Fruit fly (Drosophila melanogaster): ENCODE results near the gene CG5412.

Gene CG5412

DNA sequence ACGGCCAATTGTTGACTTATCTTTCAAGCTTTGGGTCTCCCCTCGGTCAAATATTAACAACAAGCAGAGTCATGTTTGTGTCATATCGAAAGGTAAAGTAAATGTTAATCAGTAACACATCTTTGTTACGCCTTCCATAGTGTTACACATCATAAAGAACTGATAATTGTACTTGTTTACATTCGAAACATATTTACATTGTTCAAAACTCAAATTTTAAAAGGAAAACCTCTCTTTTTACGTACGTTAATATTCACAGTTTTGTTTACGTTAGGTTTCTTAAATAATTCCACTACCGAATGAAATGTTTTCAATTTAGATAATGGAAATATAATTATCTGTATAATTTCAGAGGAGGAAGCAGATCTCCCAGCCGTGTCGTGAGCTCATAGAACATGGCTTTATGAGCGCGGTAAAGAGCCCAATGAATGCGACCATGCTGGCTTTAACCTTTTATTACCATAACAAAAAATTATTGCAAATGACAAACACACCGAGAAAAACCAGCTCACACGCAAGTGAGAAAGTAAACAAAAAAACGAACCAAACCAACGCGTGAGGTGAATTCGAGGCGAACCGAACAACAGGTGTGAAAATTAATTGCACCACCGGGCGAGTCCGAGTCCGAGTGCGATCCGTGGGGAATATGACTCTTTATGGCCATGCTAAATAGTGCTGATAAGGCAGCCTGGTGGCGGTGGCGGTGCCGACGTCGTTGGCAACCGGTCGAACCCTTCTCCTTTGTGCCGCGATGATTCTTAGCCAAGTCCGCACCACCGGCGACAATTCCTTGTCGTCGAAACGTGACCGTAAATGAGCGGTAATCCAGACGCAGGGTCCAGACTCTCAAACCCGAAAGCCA, 34.3 kb upstream of the CG5412 start (continued):
- TF ChIP-seq Jarid2 (GFP tag; optimal IDR thresholded peaks at IDR 0.05) (no peak), Taf1 (GFP tag; IDR thresholded peaks at IDR 0.05) (no peak), Hr51 (GFP tag; optimal IDR thresholded peaks at IDR 0.05) (no peak), CG7786 (GFP tag; optimal IDR thresholded peaks at IDR 0.05) (no peak), jigr1 (GFP tag; IDR thresholded peaks at IDR 0.05) (no peak), CG10543 (GFP tag; optimal IDR thresholded peaks at IDR 0.05) (peak; percentile 9), tll (GFP tag; optimal IDR thresholded peaks at IDR 0.05) (no peak), CG8388 (GFP tag; optimal IDR thresholded peaks at IDR 0.05) (peak; percentile 21), Ssrp (tag; optimal IDR thresholded peaks at IDR 0.05) (no peak), CG17802 (tag; optimal IDR thresholded peaks at IDR 0.05) (no peak), scrt (GFP tag; optimal IDR thresholded peaks at IDR 0.05) (peak; percentile 47), CG34224 (GFP tag; IDR thresholded peaks at IDR 0.05; ENCODE audit: partially characterized antibody) (no peak), CG12299 (tag; optimal IDR thresholded peaks at IDR 0.05) (peak; percentile 39), CG12155 (GFP tag; optimal IDR thresholded peaks at IDR 0.05) (no peak), dm (GFP tag; optimal IDR thresholded peaks at IDR 0.05) (no peak), Adf1 (GFP tag; IDR thresholded peaks at IDR 0.05) (no peak), H15 (GFP tag; IDR thresholded peaks at IDR 0.05) (no peak), CkIIα-i1 (GFP tag; IDR thresholded peaks at IDR 0.05) (no peak), CG13775 (GFP tag; optimal IDR thresholded peaks at IDR 0.05) (no peak), cg (GFP tag; optimal IDR thresholded peaks at IDR 0.05) (no peak), dysf (GFP tag; IDR thresholded peaks at IDR 0.05) (no peak), Mrtf (GFP tag; IDR thresholded peaks at IDR 0.05) (no peak), amos (GFP tag; IDR thresholded peaks at IDR 0.05; ENCODE audit: partially characterized antibody) (no peak), Ptx1 (GFP tag; IDR thresholded peaks at IDR 0.05) (no peak), gem (tag; optimal IDR thresholded peaks at IDR 0.05) (peak; percentile 67), ken (GFP tag; IDR thresholded peaks at IDR 0.05) (no peak), esg (GFP tag; conservative IDR thresholded peaks at IDR 0.05) (no peak), Neu2 (GFP tag; optimal IDR thresholded peaks at IDR 0.05; ENCODE audit: borderline replicate concordance) (no peak), CG12391 (tag; optimal IDR thresholded peaks at IDR 0.05) (peak; percentile 30), btn (GFP tag; optimal IDR thresholded peaks at IDR 0.05) (no peak), Lpt (GFP tag; optimal IDR thresholded peaks at IDR 0.05) (no peak), CG6683 (GFP tag; optimal IDR thresholded peaks at IDR 0.05) (no peak), Myb (GFP tag; optimal IDR thresholded peaks at IDR 0.05) (no peak), CG13894 (tag; optimal IDR thresholded peaks at IDR 0.05) (no peak), pum (GFP tag; optimal IDR thresholded peaks at IDR 0.05) (no peak), TFAM (GFP tag; optimal IDR thresholded peaks at IDR 0.05) (no peak), peb (GFP tag; IDR thresholded peaks at IDR 0.05) (no peak), CG3281 (GFP tag; optimal IDR thresholded peaks at IDR 0.05) (peak; percentile 27), CG14710 (tag; optimal IDR thresholded peaks at IDR 0.05) (peak; percentile 63), CG34422 (GFP tag; IDR thresholded peaks at IDR 0.05) (0 out of 3 replicates have a peak, but pooled peaks have one; percentile 24), CG2889 (GFP tag; IDR thresholded peaks at IDR 0.05) (no peak), fd3F (GFP tag; optimal IDR thresholded peaks at IDR 0.05) (no peak), Aef1 (GFP tag; IDR thresholded peaks at IDR 0.05) (no peak), CG8089 (GFP tag; optimal IDR thresholded peaks at IDR 0.05) (no peak), CG10209 (GFP tag; optimal IDR thresholded peaks at IDR 0.05) (peak; percentile 64), CG14441 (GFP tag; IDR thresholded peaks at IDR 0.05) (no peak), gt (GFP tag; IDR thresholded peaks at IDR 0.05) (no peak), p53 (GFP tag; optimal IDR thresholded peaks at IDR 0.05) (no peak), CG16863 (GFP tag; optimal IDR thresholded peaks at IDR 0.05) (no peak)

Data from whole organism, embryonic.